Fruit fly (Drosophila melanogaster) whole organism, prepupa: ENCODE data around the gene CG9312.

Experiments
- CG15336 ChIP-seq: fragments of 200-800 bp; sonication (Bioruptor generic); IDR thresholded peaks from 2 replicates; pipeline ENCODE4 v1.3.6; 2022; ENCODE audit warnings: missing biosample characterization, missing genetic modification characterization
- CG3032 ChIP-seq: fragments of 200-800 bp; optimal IDR thresholded peaks from 2 replicates; lab custom pipeline; 2019; ENCODE audit warnings: missing biosample characterization, mild to moderate bottlenecking, missing genetic modification characterization, moderate library complexity
- CG6792 ChIP-seq: fragments of 200-800 bp; sonication (Bioruptor generic); optimal IDR thresholded peaks from 3 replicates; lab custom pipeline; 2016; ENCODE audit warnings: missing biosample characterization, missing genetic modification characterization
- CG8319 ChIP-seq: fragments of 200-800 bp; sonication (Bioruptor generic); optimal IDR thresholded peaks from 3 replicates; lab custom pipeline; 2016; ENCODE audit warnings: missing biosample characterization, missing genetic modification characterization
- Hr39 ChIP-seq: fragments of 200-800 bp; sonication (Bioruptor generic); optimal IDR thresholded peaks from 2 replicates; lab custom pipeline; 2016; ENCODE audit warnings: missing biosample characterization, missing genetic modification characterization
- achi ChIP-seq: fragments of 200-800 bp; sonication (Bioruptor generic); optimal IDR thresholded peaks from 3 replicates; lab custom pipeline; 2016; ENCODE audit warnings: missing biosample characterization, missing genetic modification characterization
- fd85E ChIP-seq: fragments of 200-800 bp; sonication (Bioruptor generic); optimal IDR thresholded peaks from 3 replicates; lab custom pipeline; 2016; ENCODE audit warnings: missing biosample characterization, missing genetic modification characterization

DNA sequence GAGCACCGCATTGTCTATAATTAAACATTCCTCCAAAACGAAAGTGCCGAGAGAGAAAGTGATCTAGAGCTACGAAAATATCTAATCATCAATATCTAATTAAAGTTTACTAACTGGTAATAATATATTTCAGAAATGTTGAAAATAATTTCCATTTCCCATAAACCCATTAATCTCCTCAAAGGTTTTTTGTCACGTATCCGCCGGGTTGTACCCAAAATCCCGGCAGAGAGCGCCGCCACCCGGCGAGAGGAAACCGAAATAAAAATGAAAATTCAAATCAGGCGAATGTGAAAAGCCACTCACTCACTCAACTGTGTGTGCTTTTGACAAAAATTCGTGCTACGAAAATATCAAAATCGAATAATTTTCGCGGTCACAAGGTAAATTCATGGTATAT is 5.6 kb downstream of the CG9312 start, which contains the start of gene CG9297:
- no peak for TF ChIP-seq CG15336 (GFP tag; lab: Robert Waterston, UW)
- TF ChIP-seq CG8319 (GFP tag; lab: Kevin White, UChicago), result no peak
- no peak for TF ChIP-seq fd85E (GFP tag; lab: Kevin White, UChicago)
- TF ChIP-seq achi (GFP tag; lab: Kevin White, UChicago), result no peak
- no peak for TF ChIP-seq Hr39
- no peak for TF ChIP-seq CG6792 (GFP tag; lab: Kevin White, UChicago)
- TF ChIP-seq CG3032 (tag; lab: Kevin White, UChicago), result no peak
